Worm (Caenorhabditis elegans) whole organism, early embryonic: Measurements from ENCODE around the gene Y62H9A.13.

Experiments
- B0310.2 ChIP-seq: sonication (generic microtip); optimal IDR thresholded peaks from 2 replicates; lab custom pipeline; 2016; ENCODE audit warnings: mild to moderate bottlenecking, missing genetic modification characterization, missing compliant biosample characterization
- F13C5.2 ChIP-seq: sonication (generic microtip); optimal IDR thresholded peaks from 2 replicates; lab custom pipeline; 2017; ENCODE audit warnings: mild to moderate bottlenecking, missing genetic modification characterization, inconsistent platforms, missing compliant biosample characterization
- aly-1 ChIP-seq: sonication (generic microtip); optimal IDR thresholded peaks from 2 replicates; lab custom pipeline; 2016; ENCODE audit warnings: missing genetic modification characterization, missing compliant biosample characterization
- ama-1 ChIP-seq: fragments of 150-350 bp; optimal IDR thresholded peaks from 2 replicates; lab custom pipeline; 2014
- ceh-13 ChIP-seq: fragments of 200-800 bp; sonication (Bioruptor generic); optimal IDR thresholded peaks from 2 replicates; lab custom pipeline; 2018; ENCODE audit warnings: mild to moderate bottlenecking, missing genetic modification characterization, missing compliant biosample characterization
- ceh-36 ChIP-seq: sonication (generic microtip); optimal IDR thresholded peaks from 2 replicates; lab custom pipeline; 2016; ENCODE audit warnings: missing genetic modification characterization, inconsistent platforms, missing compliant biosample characterization
- ets-7 ChIP-seq: sonication (generic microtip); optimal IDR thresholded peaks from 2 replicates; lab custom pipeline; 2016; ENCODE audit warnings: missing genotype, missing genetic modification characterization, missing compliant biosample characterization
- flt-1 ChIP-seq: fragments of 200-800 bp; sonication (Bioruptor generic); IDR thresholded peaks from 2 replicates; pipeline ENCODE4 v1.3.6; 2022; ENCODE audit warnings: missing genetic modification characterization, missing compliant biosample characterization
- hmbx-1 ChIP-seq: sonication (generic microtip); optimal IDR thresholded peaks from 2 replicates; lab custom pipeline; 2016; ENCODE audit warnings: mild to moderate bottlenecking, missing genetic modification characterization, missing compliant biosample characterization
- hmg-4 ChIP-seq: fragments of 200-800 bp; sonication (Bioruptor generic); optimal IDR thresholded peaks from 2 replicates; lab custom pipeline; 2018; ENCODE audit warnings: mild to moderate bottlenecking, missing genetic modification characterization, missing compliant biosample characterization
- hnd-1 ChIP-seq: sonication (generic microtip); optimal IDR thresholded peaks from 2 replicates; lab custom pipeline; 2016; ENCODE audit warnings: missing genetic modification characterization, missing compliant biosample characterization
- pes-1 ChIP-seq: fragments of 200-800 bp; sonication (Bioruptor generic); IDR thresholded peaks from 2 replicates; pipeline ENCODE4 v1.3.6; 2022; ENCODE audit warnings: missing genetic modification reagents, missing genetic modification characterization, missing compliant biosample characterization
- scrt-1 ChIP-seq: fragments of 200-800 bp; sonication (Bioruptor generic); IDR thresholded peaks from 2 replicates; pipeline ENCODE4 v1.3.6; 2022; ENCODE audit warnings: missing genetic modification characterization, missing compliant biosample characterization
- tra-4 ChIP-seq: sonication (generic microtip); optimal IDR thresholded peaks from 2 replicates; lab custom pipeline; 2017; ENCODE audit warnings: missing genetic modification characterization, missing compliant biosample characterization

DNA sequence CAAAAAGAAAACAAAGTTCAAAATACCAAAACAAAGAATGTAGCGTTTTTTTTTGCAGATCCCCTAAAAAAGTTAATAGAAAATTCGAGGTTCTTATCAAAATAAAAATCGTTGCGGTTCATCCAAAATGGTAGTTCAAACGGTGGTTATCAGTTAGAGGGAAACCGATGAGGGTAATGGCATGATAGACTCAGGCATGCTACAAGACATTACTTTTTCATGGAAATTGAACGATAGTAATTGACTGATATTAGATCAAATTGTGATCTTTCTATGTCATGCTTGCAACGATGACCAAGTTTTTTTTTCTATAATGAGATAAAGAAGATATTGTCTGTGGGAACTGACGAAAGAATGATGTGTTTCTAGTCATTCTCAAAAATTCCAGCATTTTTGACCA lies 47.8 kb downstream of the Y62H9A.13 start:
- TF ChIP-seq hnd-1: no peak
- no peak for TF ChIP-seq hmg-4 (GFP tag; lab: Kevin White, UChicago)
- no peak for TF ChIP-seq scrt-1 (GFP tag; lab: Robert Waterston, UW)
- no peak for TF ChIP-seq ceh-13
- no peak for TF ChIP-seq aly-1 (tag; lab: Kevin White, UChicago)
- TF ChIP-seq ama-1 (lab: Kevin White, UChicago): no peak
- no peak for TF ChIP-seq ets-7 (tag; lab: Kevin White, UChicago)
- TF ChIP-seq F13C5.2 (tag; lab: Kevin White, UChicago): no peak
- TF ChIP-seq ceh-36: no peak
- no peak for TF ChIP-seq tra-4 (tag; lab: Kevin White, UChicago)
- no peak for TF ChIP-seq hmbx-1
- TF ChIP-seq pes-1 (GFP tag; lab: Robert Waterston, UW): no peak
- no peak for TF ChIP-seq flt-1 (GFP tag; lab: Robert Waterston, UW)
- TF ChIP-seq B0310.2 (tag; lab: Kevin White, UChicago): no peak
